Worm (Caenorhabditis elegans) whole organism, mixed stage, embryonic: Measurements from ENCODE around the gene act-2.

Source experiments
- nhr-237 ChIP-seq: fragments of 150-350 bp; optimal IDR thresholded peaks from 2 replicates; lab custom pipeline; 2014; ENCODE audit warnings: missing biosample characterization, missing genetic modification characterization
- unc-39 ChIP-seq: fragments of 150-350 bp; optimal IDR thresholded peaks from 2 replicates; lab custom pipeline; 2014; ENCODE audit warnings: missing biosample characterization, missing genetic modification characterization

- TF ChIP-seq nhr-237 (tag; lab: Kevin White, UChicago) (no peak), unc-39 (tag; lab: Kevin White, UChicago) (no peak)
Observed at ce11 chrV:11041499-11041898, 36.5 kb downstream of the act-2 start, which contains the start of gene C45B11.5.
